Fruit fly (Drosophila melanogaster) whole organism, embryonic: ENCODE results near the gene Gli.
A peak's percentile ranks its signal among the peaks of the same experiment; 100 is the strongest.

ENCODE experiments used
- CG10147 ChIP-seq: fragments of 200-800 bp; sonication (Bioruptor generic); optimal IDR thresholded peaks from 2 replicates; lab custom pipeline; 2019; ENCODE audit warnings: missing biosample characterization, mild to moderate bottlenecking, missing genetic modification characterization, moderate library complexity
- CG15514 ChIP-seq: fragments of 200-800 bp; sonication (Bioruptor generic); optimal IDR thresholded peaks from 3 replicates; lab custom pipeline; 2017; ENCODE audit warnings: missing biosample characterization, missing genetic modification characterization, mild to moderate bottlenecking, moderate library complexity, missing genetic modification reagents
- CG15696 ChIP-seq: fragments of 200-800 bp; sonication (Bioruptor generic); optimal IDR thresholded peaks from 2 replicates; lab custom pipeline; 2019; ENCODE audit warnings: missing biosample characterization, mild to moderate bottlenecking, missing genetic modification characterization, moderate library complexity
- CG2712 ChIP-seq: fragments of 200-800 bp; optimal IDR thresholded peaks from 3 replicates; lab custom pipeline; 2019; ENCODE audit warnings: missing biosample characterization, mild to moderate bottlenecking, missing genetic modification characterization, moderate library complexity
- CG3163 ChIP-seq: fragments of 200-800 bp; sonication (Bioruptor generic); optimal IDR thresholded peaks from 3 replicates; lab custom pipeline; 2016; ENCODE audit warnings: missing biosample characterization, missing genetic modification characterization
- CG34224 ChIP-seq: fragments of 200-800 bp; sonication (Bioruptor generic); IDR thresholded peaks from 3 replicates; pipeline ENCODE4 v1.3.6; 2022; ENCODE audit warnings: missing biosample characterization, missing genetic modification characterization; ENCODE audit not compliant: partially characterized antibody
- CG4730 ChIP-seq: fragments of 200-800 bp; sonication (Bioruptor generic); IDR thresholded peaks from 2 replicates; pipeline ENCODE4 v1.3.6; 2022; ENCODE audit warnings: missing biosample characterization, missing genetic modification characterization
- CG6254 ChIP-seq: fragments of 200-800 bp; sonication (Bioruptor generic); optimal IDR thresholded peaks from 3 replicates; lab custom pipeline; 2017; ENCODE audit warnings: mild to moderate bottlenecking, missing biosample characterization, missing genetic modification reagents, missing genetic modification characterization
- CG6689 ChIP-seq: fragments of 200-800 bp; sonication (Bioruptor generic); IDR thresholded peaks from 2 replicates; pipeline ENCODE4 v1.3.6; 2022; ENCODE audit warnings: missing biosample characterization, missing genetic modification characterization
- CG6791 ChIP-seq: fragments of 200-800 bp; sonication (Bioruptor generic); IDR thresholded peaks from 3 replicates; pipeline ENCODE4 v1.3.6; 2022; ENCODE audit warnings: missing biosample characterization, missing genetic modification characterization; ENCODE audit not compliant: partially characterized antibody
- CG6813 ChIP-seq: fragments of 200-800 bp; sonication (Bioruptor generic); optimal IDR thresholded peaks from 2 replicates; lab custom pipeline; 2017; ENCODE audit warnings: missing biosample characterization, missing genetic modification characterization, mild to moderate bottlenecking, moderate library complexity, missing genetic modification reagents
- CG8290 ChIP-seq, 3 experiments: fragments of 200-800 bp; sonication (Bioruptor generic); optimal IDR thresholded peaks; 2 replicates each; lab custom pipeline; 2016 to 2019; ENCODE audit warnings: missing biosample characterization in 3 of 3, missing genetic modification characterization in 3 of 3, mild to moderate bottlenecking in 2 of 3, moderate library complexity in 1 of 3
- E2f1 ChIP-seq: fragments of 200-800 bp; sonication (Bioruptor generic); IDR thresholded peaks from 2 replicates; pipeline ENCODE4 v1.3.6; 2022; ENCODE audit warnings: missing biosample characterization, missing genetic modification characterization
- Elba2 ChIP-seq: fragments of 200-800 bp; sonication (Bioruptor generic); optimal IDR thresholded peaks from 3 replicates; lab custom pipeline; 2016; ENCODE audit warnings: missing biosample characterization, missing genetic modification characterization
- Ets65A ChIP-seq: fragments of 200-800 bp; sonication (Bioruptor generic); peaks from one replicate; lab custom pipeline; 2016; ENCODE audit warnings: missing biosample characterization, missing genetic modification characterization
- Gsc ChIP-seq: fragments of 200-800 bp; sonication (Bioruptor generic); IDR thresholded peaks from 2 replicates; pipeline ENCODE4 v1.3.6; 2022; ENCODE audit warnings: missing biosample characterization, missing genetic modification characterization
- H15 ChIP-seq: fragments of 200-800 bp; sonication (Bioruptor generic); IDR thresholded peaks from 3 replicates; pipeline ENCODE4 v1.3.6; 2022; ENCODE audit warnings: missing biosample characterization, missing genetic modification characterization
- HLH4C ChIP-seq: fragments of 200-800 bp; sonication (Bioruptor generic); IDR thresholded peaks from 3 replicates; pipeline ENCODE4 v1.3.6; 2022; ENCODE audit warnings: missing biosample characterization, missing genetic modification characterization; ENCODE audit not compliant: partially characterized antibody
- Hmr ChIP-seq: fragments of 200-800 bp; sonication (Bioruptor generic); optimal IDR thresholded peaks from 3 replicates; lab custom pipeline; 2017; ENCODE audit warnings: mild to moderate bottlenecking, missing biosample characterization, missing genetic modification reagents, missing genetic modification characterization
- Mad ChIP-seq: fragments of 200-800 bp; sonication (Bioruptor generic); optimal IDR thresholded peaks from 2 replicates; lab custom pipeline; 2016; ENCODE audit warnings: missing biosample characterization, missing genetic modification characterization
- Max ChIP-seq: fragments of 200-800 bp; sonication (Bioruptor generic); optimal IDR thresholded peaks from 2 replicates; lab custom pipeline; 2016; ENCODE audit warnings: missing biosample characterization, mild to moderate bottlenecking, missing genetic modification characterization
- Poxn ChIP-seq: fragments of 200-800 bp; sonication (Bioruptor generic); IDR thresholded peaks from 2 replicates; pipeline ENCODE4 v1.3.6; 2022; ENCODE audit warnings: missing biosample characterization, missing genetic modification characterization
- Scr ChIP-seq: fragments of 200-800 bp; sonication (Bioruptor generic); IDR thresholded peaks from 2 replicates; pipeline ENCODE4 v1.3.6; 2022; ENCODE audit warnings: missing biosample characterization, missing genetic modification characterization; ENCODE audit not compliant: partially characterized antibody
- YL-1 ChIP-seq: fragments of 200-800 bp; sonication (Bioruptor generic); optimal IDR thresholded peaks from 3 replicates; lab custom pipeline; 2017; ENCODE audit warnings: missing biosample characterization, mild to moderate bottlenecking, missing genetic modification characterization
- amos ChIP-seq: fragments of 200-800 bp; sonication (Bioruptor generic); IDR thresholded peaks from 2 replicates; pipeline ENCODE4 v1.3.6; 2022; ENCODE audit warnings: missing biosample characterization, missing genetic modification characterization; ENCODE audit not compliant: partially characterized antibody
- bbx ChIP-seq: fragments of 200-800 bp; sonication (Bioruptor generic); IDR thresholded peaks from 2 replicates; pipeline ENCODE4 v1.3.6; 2022; ENCODE audit warnings: missing biosample characterization, missing genetic modification characterization; ENCODE audit not compliant: partially characterized antibody
- cg ChIP-seq: fragments of 200-800 bp; sonication (Bioruptor generic); optimal IDR thresholded peaks from 3 replicates; lab custom pipeline; 2019; ENCODE audit warnings: missing biosample characterization, mild to moderate bottlenecking, missing genetic modification characterization, moderate library complexity
- crc ChIP-seq: fragments of 200-800 bp; sonication (Bioruptor generic); optimal IDR thresholded peaks from 2 replicates; lab custom pipeline; 2016; ENCODE audit warnings: missing biosample characterization, missing genetic modification characterization
- crp ChIP-seq, 2 experiments: fragments of 200-800 bp; sonication (Bioruptor generic); optimal IDR thresholded peaks; 2 replicates in 1 of 2; 3 replicates in 1 of 2; lab custom pipeline; 2017; ENCODE audit warnings: missing biosample characterization in 2 of 2, missing genetic modification characterization in 2 of 2, mild to moderate bottlenecking in 1 of 2, moderate library complexity in 1 of 2
- dan ChIP-seq: fragments of 200-800 bp; sonication (Bioruptor generic); IDR thresholded peaks from 2 replicates; pipeline ENCODE4 v1.3.6; 2022; ENCODE audit warnings: missing biosample characterization, missing genetic modification characterization
- dm ChIP-seq: fragments of 200-800 bp; sonication (Bioruptor generic); optimal IDR thresholded peaks from 3 replicates; lab custom pipeline; 2016; ENCODE audit warnings: missing biosample characterization, missing genetic modification characterization
- exex ChIP-seq: fragments of 200-800 bp; sonication (Bioruptor generic); optimal IDR thresholded peaks from 4 replicates; lab custom pipeline; 2018; ENCODE audit warnings: missing biosample characterization, mild to moderate bottlenecking, missing genetic modification characterization, moderate library complexity
- fd102C ChIP-seq: fragments of 200-800 bp; sonication (Bioruptor generic); optimal IDR thresholded peaks from 2 replicates; lab custom pipeline; 2018; ENCODE audit warnings: missing biosample characterization, mild to moderate bottlenecking, missing genetic modification characterization, moderate library complexity
- gcm2 ChIP-seq: fragments of 200-800 bp; sonication (Bioruptor generic); optimal IDR thresholded peaks from 2 replicates; lab custom pipeline; 2016; ENCODE audit warnings: missing biosample characterization, missing genetic modification characterization
- kah ChIP-seq: fragments of 200-800 bp; sonication (Bioruptor generic); optimal IDR thresholded peaks from 2 replicates; lab custom pipeline; 2018; ENCODE audit warnings: missing biosample characterization, mild to moderate bottlenecking, missing genetic modification characterization
- knrl ChIP-seq: fragments of 200-800 bp; sonication (Bioruptor generic); IDR thresholded peaks from 3 replicates; pipeline ENCODE4 v1.3.6; 2022; ENCODE audit warnings: missing biosample characterization, missing genetic modification characterization; ENCODE audit not compliant: partially characterized antibody
- lilli ChIP-seq: fragments of 200-800 bp; sonication (Bioruptor generic); optimal IDR thresholded peaks from 3 replicates; lab custom pipeline; 2016; ENCODE audit warnings: missing biosample characterization, missing genetic modification characterization
- maf-S ChIP-seq: fragments of 200-800 bp; sonication (Bioruptor generic); optimal IDR thresholded peaks from 2 replicates; lab custom pipeline; 2016; ENCODE audit warnings: missing biosample characterization, missing genetic modification characterization
- odd ChIP-seq: fragments of 200-800 bp; sonication (Bioruptor generic); optimal IDR thresholded peaks from 2 replicates; lab custom pipeline; 2017; ENCODE audit warnings: missing biosample characterization, mild to moderate bottlenecking, missing genetic modification characterization
- onecut ChIP-seq: fragments of 200-800 bp; sonication (Bioruptor generic); IDR thresholded peaks from 2 replicates; pipeline ENCODE4 v1.3.6; 2022; ENCODE audit warnings: missing biosample characterization, missing genetic modification characterization
- phol ChIP-seq: fragments of 200-800 bp; sonication (Bioruptor generic); optimal IDR thresholded peaks from 3 replicates; lab custom pipeline; 2018; ENCODE audit warnings: missing biosample characterization, mild to moderate bottlenecking, missing genetic modification characterization, moderate library complexity
- pnt ChIP-seq: fragments of 200-800 bp; sonication (Bioruptor generic); optimal IDR thresholded peaks from 3 replicates; lab custom pipeline; 2016; ENCODE audit warnings: missing biosample characterization, missing genetic modification characterization
- pzg ChIP-seq: fragments of 200-800 bp; sonication (Bioruptor generic); optimal IDR thresholded peaks from 3 replicates; lab custom pipeline; 2018; ENCODE audit warnings: missing biosample characterization, mild to moderate bottlenecking, missing genetic modification characterization, moderate library complexity
- sens ChIP-seq: fragments of 200-800 bp; sonication (Bioruptor generic); peaks from one replicate; lab custom pipeline; 2016; ENCODE audit warnings: missing biosample characterization, missing genetic modification characterization
- sima ChIP-seq: fragments of 200-800 bp; sonication (Bioruptor generic); optimal IDR thresholded peaks from 2 replicates; lab custom pipeline; 2016; ENCODE audit warnings: missing biosample characterization, missing genetic modification characterization
- trem ChIP-seq: fragments of 200-800 bp; optimal IDR thresholded peaks from 3 replicates; lab custom pipeline; 2019; ENCODE audit warnings: missing biosample characterization, mild to moderate bottlenecking, missing genetic modification characterization, moderate library complexity
- trh ChIP-seq: fragments of 200-800 bp; sonication (Bioruptor generic); optimal IDR thresholded peaks from 2 replicates; lab custom pipeline; 2016; ENCODE audit warnings: missing biosample characterization, missing genetic modification characterization
- zf30C ChIP-seq: fragments of 200-800 bp; sonication (Bioruptor generic); optimal IDR thresholded peaks from 3 replicates; lab custom pipeline; 2018; ENCODE audit warnings: missing biosample characterization, mild to moderate bottlenecking, missing genetic modification characterization

The Gli gene

dm6 chr2L:15747394-15748260, 14.9 kb downstream of the Gli start, which contains the start of gene CycE (continued):
- TF ChIP-seq Elba2 (GFP tag; lab: Kevin White, UChicago) (peak; percentile 30), gcm2 (no peak), fd102C (GFP tag; lab: Kevin White, UChicago) (no peak), Gsc (GFP tag; lab: Robert Waterston, UW) (no peak), CG3163 (peak; percentile 88), trh (no peak), crc (no peak), H15 (no peak), HLH4C (GFP tag; lab: Robert Waterston, UW) (no peak), kah (GFP tag; lab: Kevin White, UChicago) (peak; percentile 63), pzg (GFP tag; lab: Kevin White, UChicago) (peak; percentile 51), zf30C (no peak), bbx (GFP tag; lab: Robert Waterston, UW) (peak; percentile 63; the same call in 1 of the 2 replicates), lilli (GFP tag; lab: Kevin White, UChicago) (no peak), Poxn (GFP tag; lab: Robert Waterston, UW) (no peak), Mad (GFP tag; lab: Kevin White, UChicago) (no peak), knrl (GFP tag; lab: Robert Waterston, UW) (no peak), CG8290 (GFP tag; optimal IDR thresholded peaks at IDR 0.05; lab: Kevin White, UChicago) (no peak), CG8290 (tag; optimal IDR thresholded peaks at IDR 0.05; lab: Kevin White, UChicago) (no peak), phol (tag; lab: Kevin White, UChicago) (no peak), Max (GFP tag; lab: Kevin White, UChicago) (no peak), CG34224 (0 out of 3 replicates have a peak, but pooled peaks have one; percentile 7), CG2712 (no peak), Hmr (no peak), YL-1 (GFP tag; lab: Kevin White, UChicago) (no peak), maf-S (GFP tag; lab: Kevin White, UChicago) (no peak), E2f1 (GFP tag; lab: Robert Waterston, UW) (peak; percentile 92), CG4730 (GFP tag; lab: Robert Waterston, UW) (no peak), crp (GFP tag; optimal IDR thresholded peaks at IDR 0.05; lab: Kevin White, UChicago) (peak in 1 of 2 experiments; percentile 62), dm (no peak), amos (GFP tag; lab: Robert Waterston, UW) (0 out of 2 replicates have a peak, but pooled peaks have one; percentile 21), CG6791 (GFP tag; lab: Robert Waterston, UW) (no peak), CG6813 (no peak), sens (no peak), onecut (GFP tag; lab: Robert Waterston, UW) (no peak), exex (no peak), cg (GFP tag; lab: Kevin White, UChicago) (peak; percentile 64), Ets65A (GFP tag; lab: Kevin White, UChicago) (no peak), Scr (GFP tag; lab: Robert Waterston, UW) (peak; percentile 22; the same call in 1 of the 2 replicates), CG15514 (GFP tag; lab: Kevin White, UChicago) (peak; percentile 28), odd (GFP tag; lab: Kevin White, UChicago) (no peak), sima (GFP tag; lab: Kevin White, UChicago) (no peak), pnt (GFP tag; lab: Kevin White, UChicago) (no peak), CG10147 (GFP tag; lab: Kevin White, UChicago) (no peak), CG15696 (tag; lab: Kevin White, UChicago) (no peak), trem (no peak), dan (GFP tag; lab: Robert Waterston, UW) (no peak), CG6689 (GFP tag; lab: Robert Waterston, UW) (peak; percentile 63; the same call in 1 of the 2 replicates), CG6254 (GFP tag; lab: Kevin White, UChicago) (no peak)
